Worm (Caenorhabditis elegans): Measurements from ENCODE around the gene gpa-10.

DNA sequence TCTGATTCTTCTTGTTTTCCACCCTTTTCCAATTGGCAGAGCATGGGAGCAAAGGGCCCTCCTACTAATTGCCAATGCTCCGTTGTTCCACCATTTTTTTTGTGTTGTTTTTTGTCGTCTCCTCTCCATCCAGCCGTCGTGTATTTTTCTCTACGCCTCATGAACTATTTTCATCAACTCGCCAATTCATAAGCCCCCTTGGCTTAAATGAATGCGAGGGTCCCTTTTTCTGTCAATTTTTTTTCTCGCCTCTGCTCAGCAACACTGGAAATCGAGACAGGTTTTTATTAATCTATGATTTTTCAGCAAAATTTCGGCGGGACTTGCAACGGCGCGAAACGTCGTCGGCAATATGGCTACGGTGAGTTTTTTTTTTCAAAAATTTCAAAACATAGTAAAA, 26.4 kb upstream of the gpa-10 start, which contains the start of gene unc-70:
- TF ChIP-seq ztf-16 (tag; optimal IDR thresholded peaks at IDR 0.05) (no peak), lin-11 (tag; optimal IDR thresholded peaks at IDR 0.05) (no peak), fkh-10 (GFP tag; optimal IDR thresholded peaks at IDR 0.05) (no peak), pqm-1 (tag; optimal IDR thresholded peaks at IDR 0.05) (no peak), hlh-8 (tag; optimal IDR thresholded peaks at IDR 0.05) (no peak), pha-4 (tag; optimal IDR thresholded peaks at IDR 0.05) (no peak)
